Fruit fly (Drosophila melanogaster): ENCODE results near the gene dyl.

DNA sequence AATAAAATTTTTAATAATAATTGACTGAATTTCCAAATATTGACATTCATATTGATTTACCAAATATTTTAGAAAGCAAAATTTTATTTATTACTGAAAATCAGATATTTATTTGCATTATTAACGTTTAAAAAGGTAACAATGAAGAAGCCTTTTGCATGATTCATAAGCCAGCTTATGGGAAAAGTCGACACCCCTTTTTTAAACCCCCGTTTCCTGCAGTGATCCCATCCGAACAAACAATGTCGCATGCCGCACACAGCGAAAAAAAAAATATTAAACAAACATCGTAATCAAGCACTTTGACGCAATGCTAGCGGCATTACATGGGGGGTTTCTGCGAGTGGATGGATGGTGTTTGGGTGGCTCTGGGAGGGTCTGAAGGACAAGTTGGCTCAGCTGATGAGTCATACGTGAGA, 46.1 kb upstream of the dyl start:
- TF ChIP-seq svp (GFP tag), result peak; percentile 65
- TF ChIP-seq CG1621 (tag; optimal IDR thresholded peaks at IDR 0.05), result peak; percentile 6
- TF ChIP-seq Eip78C (GFP tag), result peak; percentile 72

All from whole organism, prepupa.